Worm (Caenorhabditis elegans) whole organism, L4/young adult: ENCODE results near the gene drd-50.
"Not testable (repeated sequence)": the region's sequence is repeated elsewhere in the genome, so short reads cannot be mapped to it uniquely, and the experiment has no call there.

Source experiments
- W03F9.2 ChIP-seq: fragments of 150-350 bp; optimal IDR thresholded peaks from 2 replicates; lab custom pipeline; 2014; ENCODE audit warnings: missing biosample characterization, missing genetic modification characterization
- him-1 ChIP-seq: sonication (generic microtip); optimal IDR thresholded peaks from 2 replicates; lab custom pipeline; 2016; ENCODE audit warnings: missing genotype, missing genetic modification reagents, missing genetic modification characterization, missing compliant biosample characterization

DNA sequence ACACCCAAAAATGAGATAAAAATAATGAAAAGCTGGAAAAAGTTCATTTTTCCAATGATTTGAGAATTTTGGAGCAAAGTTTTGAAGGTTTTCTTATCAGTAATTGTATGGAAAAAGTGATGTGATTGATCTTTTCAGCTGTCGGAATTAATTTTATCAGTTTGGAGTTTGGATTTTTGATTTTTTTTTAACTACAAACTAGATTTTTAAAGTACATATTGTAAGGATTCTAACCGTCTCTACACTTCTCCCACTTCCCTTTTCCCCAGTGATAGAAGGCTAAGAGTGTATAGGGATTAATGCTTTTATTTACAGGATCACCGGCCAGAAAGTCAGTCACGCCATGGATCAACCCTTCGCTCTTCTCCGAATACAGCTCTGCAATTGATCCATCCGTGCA is 8.1 kb downstream of the drd-50 start, which contains the start of gene F49F1.7:
- TF ChIP-seq W03F9.2; him-1 (tag; lab: Kevin White, UChicago): not testable (repeated sequence)
